Fruit fly (Drosophila melanogaster): ENCODE data around the gene CG16790.
A peak's percentile ranks its signal among the peaks of the same experiment; 100 is the strongest.

The CG16790 gene

DNA sequence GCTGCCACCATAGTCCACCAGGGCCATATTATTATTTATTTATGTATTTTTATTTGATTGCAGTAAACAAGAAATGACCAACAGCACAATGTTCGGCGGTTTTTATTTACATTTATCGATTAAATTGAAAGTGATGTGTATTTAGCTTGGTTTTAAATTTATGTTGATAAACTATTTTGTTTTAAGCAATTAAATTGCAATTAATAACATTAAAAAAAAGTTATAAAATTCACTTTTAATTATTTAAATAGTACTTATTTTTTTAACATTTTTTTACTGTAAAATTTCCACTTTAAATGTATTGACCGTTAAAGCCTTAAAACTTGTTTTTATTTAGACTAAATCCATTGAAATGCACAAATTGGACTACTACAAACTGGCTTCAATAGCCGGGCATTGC lies at the start of gene CG16790:
CG16790 (minus strand) TSS at position 101 of the 400 bp plus-strand sequence.
- no peak for TF ChIP-seq CG17801 (GFP tag; optimal IDR thresholded peaks at IDR 0.05; ENCODE audit: partially characterized antibody)

DNA sequence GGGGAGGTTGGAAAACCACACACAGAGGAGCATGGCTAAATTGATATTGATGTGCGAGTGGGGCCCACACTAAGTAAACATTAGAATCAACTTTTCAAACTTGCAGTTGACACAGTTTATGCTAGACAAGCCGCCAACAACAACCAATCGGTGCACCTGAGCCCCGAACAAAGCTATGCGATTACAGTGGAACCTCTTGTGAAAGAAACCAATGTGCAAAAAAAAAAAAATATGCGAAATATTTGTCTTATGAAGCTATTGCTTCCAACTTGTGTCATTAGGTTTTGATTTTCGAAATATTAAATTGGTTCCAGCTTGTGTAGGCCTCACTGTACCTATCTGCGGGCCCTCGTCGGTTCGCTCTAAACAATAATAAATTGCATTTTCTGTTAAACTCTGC lies 48.3 kb upstream of the CG16790 start:
- peak; percentile 85 for TF ChIP-seq CG17801 (GFP tag; optimal IDR thresholded peaks at IDR 0.05; ENCODE audit: partially characterized antibody)

- TF ChIP-seq CG17801 (GFP tag; optimal IDR thresholded peaks at IDR 0.05; ENCODE audit: partially characterized antibody) = no peak
Observed at dm6 chr3R:9613124-9613523, 43.1 kb upstream of the CG16790 start.

- no peak for TF ChIP-seq CG17801 (GFP tag; optimal IDR thresholded peaks at IDR 0.05; ENCODE audit: partially characterized antibody)
Observed at dm6 chr3R:9612217-9612616, 42.2 kb upstream of the CG16790 start.

DNA sequence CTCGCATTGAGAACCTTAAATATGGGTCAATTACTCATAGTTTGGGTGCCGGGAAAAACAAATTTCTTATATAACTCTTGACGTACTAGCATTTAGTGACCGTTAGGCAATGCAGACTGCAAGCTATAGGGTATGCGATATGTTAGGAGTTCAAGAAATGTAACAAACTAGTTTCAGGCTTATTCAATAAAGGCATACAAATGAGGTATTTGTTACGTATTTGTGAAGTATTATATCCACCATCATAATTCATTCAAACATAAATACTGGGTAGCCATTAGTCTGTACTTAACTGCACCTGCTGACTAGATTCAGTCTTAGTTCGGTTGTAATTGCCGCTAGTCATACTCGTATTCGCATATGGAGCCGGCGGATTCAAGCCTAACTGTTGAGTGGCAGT lies 38.2 kb upstream of the CG16790 start:
- no peak for TF ChIP-seq CG17801 (GFP tag; optimal IDR thresholded peaks at IDR 0.05; ENCODE audit: partially characterized antibody)

DNA sequence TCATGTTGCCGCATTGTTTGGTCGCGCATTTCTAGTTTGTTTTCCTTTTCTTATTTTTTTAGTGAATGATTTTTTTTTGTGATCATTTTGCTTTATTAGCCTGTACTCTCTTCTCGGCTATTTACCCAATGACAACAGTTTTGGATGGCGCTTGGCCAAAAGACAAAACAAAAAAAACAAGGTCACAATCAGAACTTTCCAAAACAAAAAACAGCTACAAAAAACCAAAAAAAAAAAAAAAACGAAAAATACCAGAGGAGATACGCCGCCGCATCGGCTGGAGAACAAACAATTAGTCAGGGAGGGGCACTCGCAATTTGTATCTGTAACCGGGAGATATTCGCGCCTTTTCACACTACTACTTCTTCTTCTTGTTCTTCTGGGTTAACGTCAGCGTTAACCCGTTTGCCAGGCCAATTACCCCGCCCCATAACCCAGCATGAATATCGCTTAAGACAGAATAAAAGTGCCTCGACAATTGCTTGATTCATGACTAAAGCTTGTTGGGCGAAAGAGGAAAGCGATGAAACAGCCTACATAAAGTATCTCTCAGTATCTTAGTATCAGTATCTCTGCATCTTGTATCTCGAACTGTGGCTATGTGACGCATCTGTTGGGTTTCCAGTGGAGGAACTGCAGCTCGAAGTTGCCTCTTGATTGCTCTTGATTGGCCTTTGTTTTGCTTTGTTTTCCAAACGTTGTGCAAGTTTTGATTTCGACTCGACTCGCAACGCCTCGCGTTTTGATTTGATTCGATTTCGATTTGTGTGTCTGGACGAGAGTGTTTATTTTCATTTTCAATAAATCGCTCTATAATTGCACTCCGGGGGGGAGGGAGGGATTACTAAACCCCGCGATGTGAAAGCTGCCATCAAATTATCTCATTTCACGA lies 37.1 kb upstream of the CG16790 start:
- TF ChIP-seq CG17801 (GFP tag; optimal IDR thresholded peaks at IDR 0.05; ENCODE audit: partially characterized antibody) = no peak

dm6 chr3R:9605084-9605483 lies 35.1 kb upstream of the CG16790 start:
- no peak for TF ChIP-seq CG17801 (GFP tag; optimal IDR thresholded peaks at IDR 0.05; ENCODE audit: partially characterized antibody)

DNA sequence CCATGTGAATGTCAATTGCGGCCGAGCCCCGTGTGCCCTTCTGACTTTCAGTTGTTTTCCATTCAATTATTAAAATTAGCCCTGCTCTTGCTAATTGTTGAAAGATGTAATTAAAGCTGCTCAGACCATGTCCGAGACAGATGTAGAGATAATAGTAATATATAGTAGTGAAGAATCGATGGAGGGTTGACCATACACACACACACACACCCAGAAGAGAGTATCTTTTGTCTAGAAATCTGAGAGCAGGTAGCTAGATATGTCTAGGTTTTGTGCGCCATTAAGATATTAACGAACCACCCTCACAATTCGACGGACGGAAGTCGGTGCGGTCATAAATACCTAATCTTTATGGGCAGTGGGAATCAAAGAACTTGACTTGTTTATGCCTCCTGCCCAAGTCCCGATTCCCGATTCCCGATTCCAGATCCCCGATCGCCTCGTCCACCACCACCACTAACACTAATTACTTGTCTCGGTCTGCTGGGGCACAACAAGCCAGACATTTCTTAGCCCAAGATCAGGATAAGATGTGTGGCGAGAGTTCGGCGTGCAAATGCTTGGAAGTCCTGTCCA lies 34.5 kb upstream of the CG16790 start:
- no peak for TF ChIP-seq CG17801 (GFP tag; optimal IDR thresholded peaks at IDR 0.05; ENCODE audit: partially characterized antibody)

dm6 chr3R:9603022-9603942 lies 33.3 kb upstream of the CG16790 start:
- no peak for TF ChIP-seq CG17801 (GFP tag; optimal IDR thresholded peaks at IDR 0.05; ENCODE audit: partially characterized antibody)

dm6 chr3R:9601949-9602348 lies 31.9 kb upstream of the CG16790 start:
- TF ChIP-seq CG17801 (GFP tag; optimal IDR thresholded peaks at IDR 0.05; ENCODE audit: partially characterized antibody) = peak; percentile 40

dm6 chr3R:9600558-9600959 lies 30.5 kb upstream of the CG16790 start:
- TF ChIP-seq CG17801 (GFP tag; optimal IDR thresholded peaks at IDR 0.05; ENCODE audit: partially characterized antibody) = peak; percentile 74

dm6 chr3R:9598099-9598498 lies 28.1 kb upstream of the CG16790 start:
- no peak for TF ChIP-seq CG17801 (GFP tag; optimal IDR thresholded peaks at IDR 0.05; ENCODE audit: partially characterized antibody)

DNA sequence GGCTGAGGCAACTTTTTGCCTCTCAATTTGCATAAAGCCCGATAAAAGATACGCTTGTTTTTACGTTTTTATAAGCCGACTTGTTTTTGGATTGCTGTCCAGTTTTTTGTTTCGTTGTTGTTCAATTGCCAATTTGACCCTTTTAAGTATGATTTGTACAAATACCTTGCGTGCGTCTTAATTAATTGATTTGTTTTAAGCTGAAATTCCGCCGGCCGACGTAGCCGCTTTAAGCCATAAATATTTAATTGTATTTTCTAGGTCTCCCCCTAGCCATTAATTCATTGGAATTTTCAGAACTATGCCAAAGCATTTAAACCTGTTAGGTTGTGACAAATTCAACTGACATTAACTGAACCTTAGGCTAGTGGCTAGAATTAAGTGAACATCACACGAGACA lies 26.6 kb upstream of the CG16790 start:
- TF ChIP-seq CG17801 (GFP tag; optimal IDR thresholded peaks at IDR 0.05; ENCODE audit: partially characterized antibody) = no peak

DNA sequence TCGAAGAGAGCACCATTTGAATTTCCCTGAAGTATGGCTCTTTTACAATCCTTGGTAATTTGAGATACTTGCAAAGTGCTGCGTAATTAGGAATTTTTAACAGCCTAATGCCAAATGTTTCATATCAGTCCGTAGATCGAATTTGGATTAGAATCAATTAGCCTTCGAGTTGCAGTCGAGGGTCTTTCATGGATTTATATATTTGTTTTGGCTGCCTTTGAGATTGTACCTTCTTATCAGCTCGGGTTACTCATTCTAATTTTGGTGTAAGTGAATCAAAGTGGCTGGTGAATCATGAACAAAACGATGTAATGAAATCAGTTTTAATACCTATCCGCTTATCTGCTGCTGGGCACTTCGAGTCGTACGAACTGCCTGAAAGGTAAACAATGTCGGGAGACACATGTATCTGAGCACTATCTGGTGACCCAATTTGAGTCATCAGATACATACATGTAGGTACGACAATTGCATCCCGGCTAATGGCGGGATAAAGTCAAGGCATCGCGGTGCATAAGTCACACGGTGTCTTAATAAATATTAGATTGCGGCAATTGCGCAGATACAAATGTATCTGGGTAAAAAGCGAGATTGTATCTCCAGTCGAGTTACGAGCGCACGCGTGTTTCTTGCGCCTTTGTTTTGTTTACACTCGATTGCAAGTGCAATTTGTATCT lies 25.8 kb upstream of the CG16790 start:
- no peak for TF ChIP-seq CG17801 (GFP tag; optimal IDR thresholded peaks at IDR 0.05; ENCODE audit: partially characterized antibody)

DNA sequence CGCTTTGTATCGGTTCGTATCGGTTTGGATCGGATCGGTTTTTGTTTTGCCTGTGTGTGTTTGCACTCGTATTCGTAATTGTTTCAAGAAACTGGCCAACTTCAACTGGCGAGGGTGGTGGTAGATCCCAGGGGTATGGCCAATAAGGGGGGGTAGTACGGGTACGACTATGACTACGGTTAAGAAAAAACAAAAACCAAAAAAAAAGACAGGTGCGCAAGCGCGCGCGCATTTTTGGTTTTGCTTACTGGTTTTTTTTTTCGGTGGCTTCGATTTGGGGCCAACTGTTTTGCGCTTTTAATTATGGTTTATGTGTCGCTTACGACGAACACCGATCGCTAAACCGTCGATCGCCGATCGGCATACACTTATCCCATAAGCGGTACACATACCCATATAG lies 24.8 kb upstream of the CG16790 start:
- TF ChIP-seq CG17801 (GFP tag; optimal IDR thresholded peaks at IDR 0.05; ENCODE audit: partially characterized antibody) = no peak

Data from ovary, adult (tissue).